Worm (Caenorhabditis elegans) whole organism, L1 larva: ENCODE measurements around the gene C26B9.2.

ENCODE experiments used
- aly-2 ChIP-seq: fragments of 150-350 bp; optimal IDR thresholded peaks from 2 replicates; lab custom pipeline; 2014; ENCODE audit warnings: missing biosample characterization, missing genetic modification characterization
- ama-1 ChIP-seq: fragments of 150-350 bp; optimal IDR thresholded peaks from 2 replicates; lab custom pipeline; 2014
- efl-3 ChIP-seq: fragments of 200-800 bp; sonication (Bioruptor generic); optimal IDR thresholded peaks from 2 replicates; lab custom pipeline; 2018; ENCODE audit warnings: mild to moderate bottlenecking, missing genetic modification characterization, missing compliant biosample characterization
- elt-2 ChIP-seq: sonication (generic microtip); optimal IDR thresholded peaks from 2 replicates; lab custom pipeline; 2016; ENCODE audit warnings: missing genetic modification characterization, mild to moderate bottlenecking, inconsistent platforms, missing compliant biosample characterization, missing genetic modification reagents
- lin-14 ChIP-seq: fragments of 200-800 bp; sonication (Bioruptor generic); optimal IDR thresholded peaks from 2 replicates; lab custom pipeline; 2018; ENCODE audit warnings: mild to moderate bottlenecking, missing genetic modification characterization, moderate library complexity, missing compliant biosample characterization
- lin-35 ChIP-seq, 2 experiments: fragments of 150-350 bp; optimal IDR thresholded peaks; 2 replicates each; lab custom pipeline; 2014; ENCODE audit warnings: missing biosample characterization in 2 of 2, missing genetic modification characterization in 2 of 2, missing genetic modification reagents in 2 of 2
- nhr-12 ChIP-seq: sonication (generic microtip); optimal IDR thresholded peaks from 2 replicates; lab custom pipeline; 2017; ENCODE audit warnings: missing biosample characterization, missing genetic modification characterization
- nhr-84 ChIP-seq: sonication (generic microtip); optimal IDR thresholded peaks from 2 replicates; lab custom pipeline; 2017; ENCODE audit warnings: missing biosample characterization, missing genetic modification characterization
- rnt-1 ChIP-seq: sonication (generic microtip); optimal IDR thresholded peaks from 2 replicates; lab custom pipeline; 2016; ENCODE audit warnings: mild to moderate bottlenecking, missing genetic modification characterization, moderate library complexity, missing compliant biosample characterization
- sptf-1 ChIP-seq: fragments of 150-350 bp; optimal IDR thresholded peaks from 2 replicates; lab custom pipeline; 2014; ENCODE audit warnings: missing biosample characterization, missing genetic modification characterization

ce11 chrX:5342007-5342406 lies 2.0 kb downstream of the C26B9.2 start, which contains the start of gene C26B9.7:
- TF ChIP-seq sptf-1 (tag; lab: Kevin White, UChicago) = no peak
- no peak for TF ChIP-seq aly-2
- no peak for TF ChIP-seq ama-1 (lab: Kevin White, UChicago)
- TF ChIP-seq nhr-84 (tag; lab: Kevin White, UChicago) = no peak
- no peak for TF ChIP-seq lin-14
- TF ChIP-seq rnt-1 = no peak
- no peak for TF ChIP-seq lin-35 (GFP tag; optimal IDR thresholded peaks at IDR 0.05; lab: Kevin White, UChicago)
- no peak for TF ChIP-seq nhr-12
- TF ChIP-seq efl-3 (GFP tag; lab: Kevin White, UChicago) = no peak
- TF ChIP-seq elt-2 (tag; lab: Kevin White, UChicago) = no peak
